In genomic region chrII:6734674-6735073, ce11 we compare ENCODE assay signal across 4 worm cellular contexts.
TF ChIP-seq lines count a peak whose summit lies in the region.

TSS of gene T14B4.3 (plus strand) at chrII:6734937.

TF ChIP-seq in whole organism, L2 larva, 48 proteins besides CTCF, POLR2A, EP300 and RAD21 (continues in another document):
- TF ChIP-seq unc-62 (GFP tag; optimal IDR thresholded peaks at IDR 0.05; lab: Kevin White, UChicago) = no peak
- TF ChIP-seq sma-3 (GFP tag; optimal IDR thresholded peaks at IDR 0.05; lab: Kevin White, UChicago) = peak; percentile 72
- no peak for TF ChIP-seq nhr-237 (tag; optimal IDR thresholded peaks at IDR 0.05; lab: Kevin White, UChicago)
- peak; percentile 29 for TF ChIP-seq fos-1 (tag; optimal IDR thresholded peaks at IDR 0.05; lab: Kevin White, UChicago)
- no peak for TF ChIP-seq peb-1 (tag; optimal IDR thresholded peaks at IDR 0.05; lab: Kevin White, UChicago)
- TF ChIP-seq zag-1 (tag; optimal IDR thresholded peaks at IDR 0.05; lab: Kevin White, UChicago) = no peak
- no peak for TF ChIP-seq sem-4 (tag; optimal IDR thresholded peaks at IDR 0.05; lab: Kevin White, UChicago)
- TF ChIP-seq ztf-4 (tag; optimal IDR thresholded peaks at IDR 0.05; lab: Kevin White, UChicago) = no peak
- peak; percentile 50 for TF ChIP-seq F13H6.1 (tag; optimal IDR thresholded peaks at IDR 0.05; lab: Kevin White, UChicago)
- TF ChIP-seq ceh-82 (tag; optimal IDR thresholded peaks at IDR 0.05; lab: Kevin White, UChicago) = no peak
- TF ChIP-seq elt-1 (tag; optimal IDR thresholded peaks at IDR 0.05; lab: Kevin White, UChicago) = no peak
- no peak for TF ChIP-seq mab-5 (tag; optimal IDR thresholded peaks at IDR 0.05; lab: Kevin White, UChicago)
- TF ChIP-seq aly-2 (tag; optimal IDR thresholded peaks at IDR 0.05; lab: Kevin White, UChicago) = no peak
- TF ChIP-seq snpc-4 (tag; optimal IDR thresholded peaks at IDR 0.05; lab: Kevin White, UChicago) = peak; percentile 2
- TF ChIP-seq ZK546.5 (tag; optimal IDR thresholded peaks at IDR 0.05; lab: Kevin White, UChicago) = no peak
- TF ChIP-seq mbf-1 (tag; optimal IDR thresholded peaks at IDR 0.05; lab: Kevin White, UChicago) = no peak
- TF ChIP-seq sma-9 (GFP tag; optimal IDR thresholded peaks at IDR 0.05; lab: Kevin White, UChicago) = peak; percentile 51
- no peak for TF ChIP-seq sma-9 (tag; optimal IDR thresholded peaks at IDR 0.05; lab: Kevin White, UChicago)
- TF ChIP-seq lin-11 (tag; optimal IDR thresholded peaks at IDR 0.05; lab: Kevin White, UChicago) = no peak
- no peak for TF ChIP-seq blmp-1 (tag; optimal IDR thresholded peaks at IDR 0.05; lab: Kevin White, UChicago; ENCODE audit: insufficient read depth)
- no peak for TF ChIP-seq nhr-23 (tag; optimal IDR thresholded peaks at IDR 0.05; lab: Kevin White, UChicago)
- TF ChIP-seq ztf-1 (GFP tag; conservative IDR thresholded peaks at IDR 0.05; lab: Robert Waterston, UW) = no peak
- no peak for TF ChIP-seq nhr-25 (tag; optimal IDR thresholded peaks at IDR 0.05; lab: Kevin White, UChicago)
- no peak for TF ChIP-seq skn-1 (tag; optimal IDR thresholded peaks at IDR 0.05; lab: Kevin White, UChicago)

TF ChIP-seq in whole organism, L4 larva, 104 proteins besides CTCF, POLR2A, EP300 and RAD21 (continues in another document):
- TF ChIP-seq T20F7.1 (GFP tag; optimal IDR thresholded peaks at IDR 0.05; lab: Kevin White, UChicago) (peak; percentile 74), hlh-30 (tag; optimal IDR thresholded peaks at IDR 0.05; lab: Kevin White, UChicago; ENCODE audit: insufficient read depth) (peak; percentile 30), lsy-2 (tag; optimal IDR thresholded peaks at IDR 0.05; lab: Kevin White, UChicago) (peak in 1 of 2 experiments; percentile 88), unc-62 (GFP tag; optimal IDR thresholded peaks at IDR 0.05 in 1 of 2; lab: Kevin White, UChicago) (no peak), unc-62 (tag; optimal IDR thresholded peaks at IDR 0.05; lab: Kevin White, UChicago) (no peak), mdl-1 (tag; optimal IDR thresholded peaks at IDR 0.05; lab: Kevin White, UChicago) (no peak), Y105C5A.15 (GFP tag; IDR thresholded peaks at IDR 0.05; lab: Robert Waterston, UW) (no peak), nhr-237 (tag; optimal IDR thresholded peaks at IDR 0.05; lab: Kevin White, UChicago) (no peak), daf-8 (GFP tag; IDR thresholded peaks at IDR 0.05; lab: Robert Waterston, UW) (no peak), unc-130 (GFP tag; optimal IDR thresholded peaks at IDR 0.05; lab: Kevin White, UChicago) (peak; percentile 76), madf-5 (GFP tag; IDR thresholded peaks at IDR 0.05; lab: Robert Waterston, UW) (no peak), fos-1 (tag; optimal IDR thresholded peaks at IDR 0.05; lab: Kevin White, UChicago) (no peak), mep-1 (tag; optimal IDR thresholded peaks at IDR 0.05; lab: Kevin White, UChicago) (peak; percentile 73), nhr-28 (tag; optimal IDR thresholded peaks at IDR 0.05; lab: Kevin White, UChicago) (peak; percentile 59), hmg-1.1 (GFP tag; IDR thresholded peaks at IDR 0.05; lab: Robert Waterston, UW) (peak; percentile 26; the same call in 1 of the 2 replicates), lin-13 (GFP tag; optimal IDR thresholded peaks at IDR 0.05; lab: Kevin White, UChicago) (peak; percentile 14), nhr-6 (tag; optimal IDR thresholded peaks at IDR 0.05; lab: Kevin White, UChicago) (peak; percentile 75), dpl-1 (GFP tag; optimal IDR thresholded peaks at IDR 0.05; lab: Kevin White, UChicago) (peak; percentile 61), rbr-2 (tag; optimal IDR thresholded peaks at IDR 0.05; lab: Kevin White, UChicago) (peak; percentile 51), lin-38 (GFP tag; IDR thresholded peaks at IDR 0.05; lab: Robert Waterston, UW) (peak; percentile 97), nhr-11 (tag; optimal IDR thresholded peaks at IDR 0.05; lab: Kevin White, UChicago) (peak; percentile 45), pha-4 (GFP tag; IDR thresholded peaks at IDR 0.05; lab: Robert Waterston, UW) (no peak), pha-4 (tag; optimal IDR thresholded peaks at IDR 0.05; lab: Kevin White, UChicago) (peak; percentile 51), ceh-44 (GFP tag; IDR thresholded peaks at IDR 0.05; lab: Robert Waterston, UW) (0 out of 2 replicates have a peak, but pooled peaks have one; percentile 27)

TF ChIP-seq in whole organism, late embryonic, 69 proteins besides CTCF, POLR2A, EP300 and RAD21 (continues in another document):
- TF ChIP-seq hlh-30 (tag; optimal IDR thresholded peaks at IDR 0.05; lab: Kevin White, UChicago; ENCODE audit: insufficient read depth) = no peak
- peak; percentile 6 for TF ChIP-seq pax-1 (tag; optimal IDR thresholded peaks at IDR 0.05; lab: Kevin White, UChicago)
- TF ChIP-seq pag-3 (tag; optimal IDR thresholded peaks at IDR 0.05; lab: Kevin White, UChicago; ENCODE audit: borderline replicate concordance) = no peak
- no peak for TF ChIP-seq fkh-10 (GFP tag; optimal IDR thresholded peaks at IDR 0.05; lab: Kevin White, UChicago)
- no peak for TF ChIP-seq elt-4 (tag; optimal IDR thresholded peaks at IDR 0.05; lab: Kevin White, UChicago)
- TF ChIP-seq tbx-2 (tag; optimal IDR thresholded peaks at IDR 0.05; lab: Kevin White, UChicago) = peak; percentile 91
- TF ChIP-seq lim-6 (tag; optimal IDR thresholded peaks at IDR 0.05; lab: Kevin White, UChicago) = peak; percentile 48
- TF ChIP-seq pha-4 (tag; optimal IDR thresholded peaks at IDR 0.05; lab: Kevin White, UChicago) = no peak
- TF ChIP-seq hlh-6 (tag; optimal IDR thresholded peaks at IDR 0.05; lab: Kevin White, UChicago) = no peak
- TF ChIP-seq ceh-34 (tag; optimal IDR thresholded peaks at IDR 0.05; lab: Kevin White, UChicago) = peak; percentile 58
- no peak for TF ChIP-seq nfya-1 (tag; optimal IDR thresholded peaks at IDR 0.05; lab: Kevin White, UChicago)
- TF ChIP-seq lin-11 (tag; optimal IDR thresholded peaks at IDR 0.05; lab: Kevin White, UChicago) = no peak
- TF ChIP-seq hlh-13 (GFP tag; optimal IDR thresholded peaks at IDR 0.05; lab: Kevin White, UChicago) = no peak
- no peak for TF ChIP-seq K09A11.1 (tag; optimal IDR thresholded peaks at IDR 0.05; lab: Kevin White, UChicago; ENCODE audit: insufficient read depth)
- TF ChIP-seq sox-2 (GFP tag; IDR thresholded peaks at IDR 0.05; lab: Robert Waterston, UW) = no peak
- TF ChIP-seq syd-9 (tag; optimal IDR thresholded peaks at IDR 0.05; lab: Kevin White, UChicago) = peak; percentile 43
- TF ChIP-seq elt-2 (tag; optimal IDR thresholded peaks at IDR 0.05; lab: Kevin White, UChicago) = peak; percentile 71
- TF ChIP-seq hlh-15 (tag; optimal IDR thresholded peaks at IDR 0.05; lab: Kevin White, UChicago) = no peak
- no peak for TF ChIP-seq dve-1 (tag; optimal IDR thresholded peaks at IDR 0.05; lab: Kevin White, UChicago)
- no peak for TF ChIP-seq sdc-2 (tag; optimal IDR thresholded peaks at IDR 0.05; lab: Kevin White, UChicago)
- no peak for TF ChIP-seq gmeb-2 (tag; optimal IDR thresholded peaks at IDR 0.05; lab: Kevin White, UChicago)
- no peak for TF ChIP-seq odd-2 (tag; optimal IDR thresholded peaks at IDR 0.05; lab: Kevin White, UChicago)
- TF ChIP-seq C08G9.2 (tag; optimal IDR thresholded peaks at IDR 0.05; lab: Kevin White, UChicago) = peak; percentile 80
- TF ChIP-seq ttx-3 (tag; optimal IDR thresholded peaks at IDR 0.05; lab: Kevin White, UChicago) = no peak
- TF ChIP-seq ceh-48 (tag; optimal IDR thresholded peaks at IDR 0.05; lab: Kevin White, UChicago) = no peak
- no peak for TF ChIP-seq madf-2 (tag; optimal IDR thresholded peaks at IDR 0.05; lab: Kevin White, UChicago)
- TF ChIP-seq ceh-22 (tag; optimal IDR thresholded peaks at IDR 0.05; lab: Kevin White, UChicago) = no peak

TF ChIP-seq in whole organism, mixed stage, embryonic, 35 proteins besides CTCF, POLR2A, EP300 and RAD21:
- no peak for TF ChIP-seq mab-5 (tag; optimal IDR thresholded peaks at IDR 0.05; lab: Kevin White, UChicago)
- no peak for TF ChIP-seq unc-62 (GFP tag; optimal IDR thresholded peaks at IDR 0.05; lab: Kevin White, UChicago)
- TF ChIP-seq lsy-2 (tag; optimal IDR thresholded peaks at IDR 0.05; lab: Kevin White, UChicago) = peak; percentile 83
- peak; percentile 34 for TF ChIP-seq pha-4 (tag; optimal IDR thresholded peaks at IDR 0.05; lab: Kevin White, UChicago)
- TF ChIP-seq ces-1 (GFP tag; optimal IDR thresholded peaks at IDR 0.05; lab: Kevin White, UChicago) = peak; percentile 50
- peak; percentile 76 for TF ChIP-seq mep-1 (tag; optimal IDR thresholded peaks at IDR 0.05; lab: Kevin White, UChicago)
- TF ChIP-seq sptf-1 (tag; optimal IDR thresholded peaks at IDR 0.05; lab: Kevin White, UChicago) = peak; percentile 36
- TF ChIP-seq sem-2 (GFP tag; optimal IDR thresholded peaks at IDR 0.05; lab: Kevin White, UChicago) = no peak
- TF ChIP-seq zip-8 (tag; optimal IDR thresholded peaks at IDR 0.05; lab: Kevin White, UChicago) = no peak
TF ChIP-seq in whole organism, mixed stage, embryonic: peak in this region for 5.
